Fruit fly (Drosophila melanogaster): ENCODE results near the gene CG34129.

CG34129 gene

dm6 chr3R:26228026-26228635 lies 37.1 kb upstream of the CG34129 start (continued):
- TF ChIP-seq CG11504 (tag; optimal IDR thresholded peaks at IDR 0.05) (peak; percentile 62), CG12744 (GFP tag; optimal IDR thresholded peaks at IDR 0.05) (peak; percentile 75), CG15514 (GFP tag; optimal IDR thresholded peaks at IDR 0.05) (peak; percentile 73), emc (GFP tag; optimal IDR thresholded peaks at IDR 0.05) (peak; percentile 23), ranshi (GFP tag; IDR thresholded peaks at IDR 0.05) (peak; percentile 70; the same call in 1 of the 2 replicates), twi (tag; optimal IDR thresholded peaks at IDR 0.05) (peak; percentile 44), gsb-n (tag; optimal IDR thresholded peaks at IDR 0.05) (peak; percentile 87), CG33213 (GFP tag; optimal IDR thresholded peaks at IDR 0.05) (peak; percentile 95), scrt (GFP tag; optimal IDR thresholded peaks at IDR 0.05) (peak; percentile 71), dmrt99B (tag; optimal IDR thresholded peaks at IDR 0.05) (peak; percentile 74), Meics (GFP tag; optimal IDR thresholded peaks at IDR 0.05) (peak; percentile 72), CG6272 (GFP tag; IDR thresholded peaks at IDR 0.05) (no peak), Hmr (GFP tag; optimal IDR thresholded peaks at IDR 0.05) (peak; percentile 92), amos (GFP tag; IDR thresholded peaks at IDR 0.05; ENCODE audit: partially characterized antibody) (no peak), CG4282 (GFP tag; optimal IDR thresholded peaks at IDR 0.05) (peak; percentile 74), Six4 (GFP tag; optimal IDR thresholded peaks at IDR 0.05) (peak; percentile 64), CG6683 (GFP tag; optimal IDR thresholded peaks at IDR 0.05) (peak; percentile 83), chm (GFP tag; IDR thresholded peaks at IDR 0.05) (peak; percentile 92; the same call in 1 of the 2 replicates), zfh2 (GFP tag; optimal IDR thresholded peaks at IDR 0.05) (peak; percentile 73), Neu2 (GFP tag; optimal IDR thresholded peaks at IDR 0.05; ENCODE audit: borderline replicate concordance) (no peak), luna (GFP tag; optimal IDR thresholded peaks at IDR 0.05) (peak; percentile 29), CG3847 (GFP tag; IDR thresholded peaks at IDR 0.05) (peak; percentile 65), CG8281 (tag; optimal IDR thresholded peaks at IDR 0.05) (peak; percentile 62), CG9437 (GFP tag; optimal IDR thresholded peaks at IDR 0.05) (no peak), CG2875 (GFP tag; optimal IDR thresholded peaks at IDR 0.05) (peak; percentile 94), CG14667 (GFP tag; IDR thresholded peaks at IDR 0.05) (peak; percentile 44; the same call in 1 of the 2 replicates), CG9215 (GFP tag; IDR thresholded peaks at IDR 0.05) (peak; percentile 50; the same call in 1 of the 2 replicates), ind (GFP tag; optimal IDR thresholded peaks at IDR 0.05) (no peak), NC2α (GFP tag; optimal IDR thresholded peaks at IDR 0.05) (peak; percentile 85), Blimp-1 (GFP tag; optimal IDR thresholded peaks at IDR 0.05) (peak; percentile 88), CG10147 (GFP tag; optimal IDR thresholded peaks at IDR 0.05) (peak; percentile 48), tx (GFP tag; optimal IDR thresholded peaks at IDR 0.05) (peak; percentile 72), CG7987 (GFP tag; optimal IDR thresholded peaks at IDR 0.05) (peak; percentile 96), CG1233 (GFP tag; optimal IDR thresholded peaks at IDR 0.05) (peak; percentile 93), CG10654 (GFP tag; optimal IDR thresholded peaks at IDR 0.05) (peak; percentile 87), tup (GFP tag; optimal IDR thresholded peaks at IDR 0.05) (peak; percentile 92), CG11247 (GFP tag; IDR thresholded peaks at IDR 0.05) (peak; percentile 92), CG10366 (GFP tag; IDR thresholded peaks at IDR 0.05) (peak; percentile 75), CG1647 (GFP tag; optimal IDR thresholded peaks at IDR 0.05) (peak; percentile 77), CG17912 (GFP tag; optimal IDR thresholded peaks at IDR 0.05) (peak; percentile 87), dmrt11E (tag; optimal IDR thresholded peaks at IDR 0.05) (peak; percentile 62), Dip3 (GFP tag; optimal IDR thresholded peaks at IDR 0.05) (peak; percentile 86), CG17385 (GFP tag; optimal IDR thresholded peaks at IDR 0.05) (peak; percentile 75), pnt (GFP tag; optimal IDR thresholded peaks at IDR 0.05) (peak; percentile 84), phol (tag; optimal IDR thresholded peaks at IDR 0.05) (no peak), onecut (GFP tag; IDR thresholded peaks at IDR 0.05) (peak; percentile 81), BEAF-32 (GFP tag; optimal IDR thresholded peaks at IDR 0.05) (no peak), CkIIα-i1 (GFP tag; IDR thresholded peaks at IDR 0.05) (peak; percentile 74; the same call in 1 of the 2 replicates), CHES-1-like (GFP tag; optimal IDR thresholded peaks at IDR 0.05) (peak; percentile 90)

Measured in whole organism, embryonic.